Fruit fly (Drosophila melanogaster): Measurements from ENCODE around the gene Ppm1.

The Ppm1 gene

dm6 chr3L:603847-604550 is 22.9 kb downstream of the Ppm1 start, which contains the start of gene CG13893 (continued):
- no peak for TF ChIP-seq Blimp-1 (GFP tag; optimal IDR thresholded peaks at IDR 0.05)
- no peak for TF ChIP-seq CG1621 (tag; optimal IDR thresholded peaks at IDR 0.05)
- TF ChIP-seq CG8319 (GFP tag; optimal IDR thresholded peaks at IDR 0.05) = no peak
- TF ChIP-seq Hr39 (GFP tag; optimal IDR thresholded peaks at IDR 0.05) = no peak
- no peak for TF ChIP-seq CG31627 (GFP tag; optimal IDR thresholded peaks at IDR 0.05)
- TF ChIP-seq Sox15 (GFP tag; optimal IDR thresholded peaks at IDR 0.05) = no peak
- no peak for TF ChIP-seq CG10669 (GFP tag; optimal IDR thresholded peaks at IDR 0.05)
- peak; percentile 39; the same call in 2 of the 3 replicates for TF ChIP-seq eg (GFP tag; IDR thresholded peaks at IDR 0.05)
- TF ChIP-seq dac (GFP tag; optimal IDR thresholded peaks at IDR 0.05) = no peak
- no peak for TF ChIP-seq acj6 (GFP tag; optimal IDR thresholded peaks at IDR 0.05)
- TF ChIP-seq Eip78C (GFP tag) = peak; percentile 85
- TF ChIP-seq Met (GFP tag; optimal IDR thresholded peaks at IDR 0.05) = no peak
- no peak for TF ChIP-seq lz (GFP tag; optimal IDR thresholded peaks at IDR 0.05)
- peak; percentile 25 for TF ChIP-seq vri (GFP tag; optimal IDR thresholded peaks at IDR 0.05)
- no peak for TF ChIP-seq Eip93F (GFP tag; optimal IDR thresholded peaks at IDR 0.05)
- TF ChIP-seq pdm3 (GFP tag; optimal IDR thresholded peaks at IDR 0.05) = no peak
- TF ChIP-seq svp (GFP tag) = peak; percentile 79
- TF ChIP-seq Sox102F (GFP tag; optimal IDR thresholded peaks at IDR 0.05) = no peak
- TF ChIP-seq CG10631 (GFP tag; optimal IDR thresholded peaks at IDR 0.05) = no peak
- no peak for TF ChIP-seq fd85E (GFP tag; optimal IDR thresholded peaks at IDR 0.05)
- 0 out of 2 replicates have a peak, but pooled peaks have one; percentile 11 for TF ChIP-seq Gug (GFP tag; IDR thresholded peaks at IDR 0.05)
- TF ChIP-seq CG9139 (GFP tag; optimal IDR thresholded peaks at IDR 0.05) = peak; percentile 35
- TF ChIP-seq fkh (GFP tag; optimal IDR thresholded peaks at IDR 0.05) = peak; percentile 96
- TF ChIP-seq CG34406 (GFP tag; optimal IDR thresholded peaks at IDR 0.05) = no peak
- TF ChIP-seq Lpt (GFP tag; optimal IDR thresholded peaks at IDR 0.05) = no peak
- TF ChIP-seq CG11762 (GFP tag; optimal IDR thresholded peaks at IDR 0.05; ENCODE audit: insufficient read depth) = no peak
- no peak for TF ChIP-seq cyc (GFP tag; optimal IDR thresholded peaks at IDR 0.05)
- TF ChIP-seq net (GFP tag; optimal IDR thresholded peaks at IDR 0.05) = no peak
- TF ChIP-seq esn (GFP tag; optimal IDR thresholded peaks at IDR 0.05) = peak; percentile 5
- no peak; the same call in 1 of the 2 replicates for TF ChIP-seq CG15336 (GFP tag; IDR thresholded peaks at IDR 0.05)
- TF ChIP-seq Sox14 (GFP tag; optimal IDR thresholded peaks at IDR 0.05) = no peak
- TF ChIP-seq CG32006 (GFP tag; optimal IDR thresholded peaks at IDR 0.05) = no peak
- TF ChIP-seq CG6792 (GFP tag; optimal IDR thresholded peaks at IDR 0.05) = no peak
- TF ChIP-seq Eip75B (GFP tag; optimal IDR thresholded peaks at IDR 0.05) = no peak
- TF ChIP-seq CG6163 (GFP tag; IDR thresholded peaks at IDR 0.05) = peak; percentile 69
- TF ChIP-seq CG11902 (GFP tag; optimal IDR thresholded peaks at IDR 0.05) = no peak
- TF ChIP-seq spab (GFP tag; optimal IDR thresholded peaks at IDR 0.05) = no peak
- no peak for TF ChIP-seq achi (GFP tag; optimal IDR thresholded peaks at IDR 0.05)
- peak; percentile 36 for TF ChIP-seq CG6276 (GFP tag; optimal IDR thresholded peaks at IDR 0.05)
- TF ChIP-seq Hr4 (GFP tag; optimal IDR thresholded peaks at IDR 0.05) = no peak

- no peak for TF ChIP-seq salr (GFP tag; optimal IDR thresholded peaks at IDR 0.05)
- TF ChIP-seq dsx (GFP tag; optimal IDR thresholded peaks at IDR 0.05; ENCODE audit: poor library complexity, severe bottlenecking) = peak; percentile 89
Observed at dm6 chr3L:604701-605100, 23.6 kb downstream of the Ppm1 start.
